Fruit fly (Drosophila melanogaster) whole organism, embryonic: ENCODE measurements around the gene Tom40.

Source experiments
- Atf3 ChIP-seq: fragments of 200-800 bp; sonication (Bioruptor generic); optimal IDR thresholded peaks from 3 replicates; lab custom pipeline; 2016; ENCODE audit warnings: missing biosample characterization, missing genetic modification characterization
- Bdp1 ChIP-seq: fragments of 200-800 bp; sonication (Bioruptor generic); optimal IDR thresholded peaks from 3 replicates; lab custom pipeline; 2016; ENCODE audit warnings: missing biosample characterization, missing genetic modification characterization
- CG11695 ChIP-seq: fragments of 200-800 bp; sonication (Bioruptor generic); IDR thresholded peaks from 3 replicates; pipeline ENCODE4 v1.3.6; 2022; ENCODE audit warnings: missing biosample characterization, missing genetic modification characterization
- CG12071 ChIP-seq: fragments of 200-800 bp; sonication (Bioruptor generic); optimal IDR thresholded peaks from 3 replicates; lab custom pipeline; 2018; ENCODE audit warnings: missing biosample characterization, mild to moderate bottlenecking, missing genetic modification characterization
- CG12155 ChIP-seq: fragments of 200-800 bp; sonication (Bioruptor generic); optimal IDR thresholded peaks from 3 replicates; lab custom pipeline; 2016; ENCODE audit warnings: missing biosample characterization, missing genetic modification characterization
- CG12942 ChIP-seq: fragments of 200-800 bp; sonication (Bioruptor generic); optimal IDR thresholded peaks from 3 replicates; lab custom pipeline; 2016; ENCODE audit warnings: missing biosample characterization, missing genetic modification characterization
- CG13123 ChIP-seq: fragments of 200-800 bp; sonication (Bioruptor generic); optimal IDR thresholded peaks from 2 replicates; lab custom pipeline; 2016; ENCODE audit warnings: missing biosample characterization, missing genetic modification characterization
- CG14965 ChIP-seq: fragments of 200-800 bp; sonication (Bioruptor generic); optimal IDR thresholded peaks from 2 replicates; lab custom pipeline; 2016; ENCODE audit warnings: missing biosample characterization, missing genetic modification characterization, borderline replicate concordance
- CG1647 ChIP-seq: fragments of 200-800 bp; sonication (Bioruptor generic); optimal IDR thresholded peaks from 3 replicates; lab custom pipeline; 2016; ENCODE audit warnings: missing biosample characterization, missing genetic modification characterization
- CG17361 ChIP-seq: fragments of 200-800 bp; sonication (Bioruptor generic); IDR thresholded peaks from 3 replicates; pipeline ENCODE4 v1.3.6; 2022; ENCODE audit warnings: missing biosample characterization, missing genetic modification characterization
- CG2129 ChIP-seq: fragments of 200-800 bp; sonication (Bioruptor generic); IDR thresholded peaks from 2 replicates; pipeline ENCODE4 v1.3.6; 2022; ENCODE audit warnings: missing biosample characterization, missing genetic modification characterization; ENCODE audit not compliant: partially characterized antibody
- CG30431 ChIP-seq: fragments of 200-800 bp; sonication (Bioruptor generic); optimal IDR thresholded peaks from 2 replicates; lab custom pipeline; 2017; ENCODE audit warnings: missing biosample characterization, missing genetic modification characterization
- CG33213 ChIP-seq: fragments of 200-800 bp; sonication (Bioruptor generic); optimal IDR thresholded peaks from 3 replicates; lab custom pipeline; 2016; ENCODE audit warnings: missing biosample characterization, missing genetic modification characterization
- CG34422 ChIP-seq: fragments of 200-800 bp; sonication (Bioruptor generic); IDR thresholded peaks from 3 replicates; pipeline ENCODE4 v1.3.6; 2022; ENCODE audit warnings: missing biosample characterization, missing genetic modification characterization
- CG3838 ChIP-seq: fragments of 200-800 bp; sonication (Bioruptor generic); optimal IDR thresholded peaks from 3 replicates; lab custom pipeline; 2016; ENCODE audit warnings: missing biosample characterization, missing genetic modification characterization
- CG4854 ChIP-seq: fragments of 200-800 bp; sonication (Bioruptor generic); optimal IDR thresholded peaks from 2 replicates; lab custom pipeline; 2016; ENCODE audit warnings: missing biosample characterization, missing genetic modification characterization, inconsistent platforms
- CG6272 ChIP-seq: fragments of 200-800 bp; sonication (Bioruptor generic); IDR thresholded peaks from 2 replicates; pipeline ENCODE4 v1.3.6; 2022; ENCODE audit warnings: missing biosample characterization, missing genetic modification characterization
- CG6683 ChIP-seq: fragments of 200-800 bp; sonication (Bioruptor generic); optimal IDR thresholded peaks from 2 replicates; lab custom pipeline; 2017; ENCODE audit warnings: missing biosample characterization, mild to moderate bottlenecking, missing genetic modification characterization, missing genetic modification reagents
- E2f1 ChIP-seq: fragments of 200-800 bp; sonication (Bioruptor generic); IDR thresholded peaks from 2 replicates; pipeline ENCODE4 v1.3.6; 2022; ENCODE audit warnings: missing biosample characterization, missing genetic modification characterization
- Fer1 ChIP-seq: fragments of 200-800 bp; sonication (Bioruptor generic); optimal IDR thresholded peaks from 2 replicates; lab custom pipeline; 2017; ENCODE audit warnings: missing biosample characterization, mild to moderate bottlenecking, missing genetic modification characterization
- HLHmδ ChIP-seq: fragments of 200-800 bp; sonication (Bioruptor generic); optimal IDR thresholded peaks from 2 replicates; lab custom pipeline; 2018; ENCODE audit warnings: missing biosample characterization, mild to moderate bottlenecking, missing genetic modification characterization, moderate library complexity
- Rx ChIP-seq: fragments of 200-800 bp; sonication (Bioruptor generic); IDR thresholded peaks from 2 replicates; pipeline ENCODE4 v1.3.6; 2022; ENCODE audit warnings: missing biosample characterization, missing genetic modification characterization
- Scr ChIP-seq: fragments of 200-800 bp; sonication (Bioruptor generic); IDR thresholded peaks from 2 replicates; pipeline ENCODE4 v1.3.6; 2022; ENCODE audit warnings: missing biosample characterization, missing genetic modification characterization; ENCODE audit not compliant: partially characterized antibody
- Sox102F ChIP-seq: fragments of 200-800 bp; sonication (Bioruptor generic); optimal IDR thresholded peaks from 2 replicates; lab custom pipeline; 2018; ENCODE audit warnings: missing biosample characterization, mild to moderate bottlenecking, missing genetic modification characterization, moderate library complexity
- Tbp ChIP-seq: fragments of >200 bp; optimal IDR thresholded peaks from 2 replicates; lab custom pipeline; 2018; ENCODE audit warnings: missing biosample characterization, missing genetic modification characterization
- amos ChIP-seq: fragments of 200-800 bp; sonication (Bioruptor generic); IDR thresholded peaks from 2 replicates; pipeline ENCODE4 v1.3.6; 2022; ENCODE audit warnings: missing biosample characterization, missing genetic modification characterization; ENCODE audit not compliant: partially characterized antibody
- cad ChIP-seq: fragments of >200 bp; optimal IDR thresholded peaks from 2 replicates; lab custom pipeline; 2017; ENCODE audit warnings: missing biosample characterization, missing genetic modification characterization
- cg ChIP-seq: fragments of 200-800 bp; sonication (Bioruptor generic); optimal IDR thresholded peaks from 3 replicates; lab custom pipeline; 2019; ENCODE audit warnings: missing biosample characterization, mild to moderate bottlenecking, missing genetic modification characterization, moderate library complexity
- dmrt99B ChIP-seq: fragments of 200-800 bp; sonication (Bioruptor generic); optimal IDR thresholded peaks from 2 replicates; lab custom pipeline; 2018; ENCODE audit warnings: missing biosample characterization, mild to moderate bottlenecking, missing genetic modification characterization, moderate library complexity
- emc ChIP-seq: fragments of 200-800 bp; sonication (Bioruptor generic); optimal IDR thresholded peaks from 2 replicates; lab custom pipeline; 2016; ENCODE audit warnings: missing biosample characterization, missing genetic modification characterization
- eyg ChIP-seq: fragments of 200-800 bp; sonication (Bioruptor generic); optimal IDR thresholded peaks from 3 replicates; lab custom pipeline; 2016; ENCODE audit warnings: missing biosample characterization, missing genetic modification characterization
- fd102C ChIP-seq: fragments of 200-800 bp; sonication (Bioruptor generic); optimal IDR thresholded peaks from 2 replicates; lab custom pipeline; 2018; ENCODE audit warnings: missing biosample characterization, mild to moderate bottlenecking, missing genetic modification characterization, moderate library complexity
- fru ChIP-seq: fragments of >200 bp; optimal IDR thresholded peaks from 2 replicates; lab custom pipeline; 2017
- ftz-f1 ChIP-seq: fragments of 200-800 bp; sonication (Bioruptor generic); optimal IDR thresholded peaks from 2 replicates; lab custom pipeline; 2016; ENCODE audit warnings: missing biosample characterization, missing genetic modification characterization
- gsb ChIP-seq: fragments of 200-800 bp; sonication (Bioruptor generic); IDR thresholded peaks from 2 replicates; pipeline ENCODE4 v1.3.6; 2022; ENCODE audit warnings: missing biosample characterization, missing genetic modification characterization
- jigr1 ChIP-seq: fragments of 200-800 bp; sonication (Bioruptor generic); IDR thresholded peaks from 3 replicates; pipeline ENCODE4 v1.3.6; 2022; ENCODE audit warnings: missing biosample characterization, missing genetic modification characterization
- klu ChIP-seq: fragments of 200-800 bp; sonication (Bioruptor generic); IDR thresholded peaks from 2 replicates; pipeline ENCODE4 v1.3.6; 2022; ENCODE audit warnings: missing biosample characterization, missing genetic modification characterization
- maf-S ChIP-seq: fragments of 200-800 bp; sonication (Bioruptor generic); optimal IDR thresholded peaks from 2 replicates; lab custom pipeline; 2016; ENCODE audit warnings: missing biosample characterization, missing genetic modification characterization
- mld ChIP-seq: fragments of 200-800 bp; sonication (Bioruptor generic); IDR thresholded peaks from 3 replicates; pipeline ENCODE4 v1.3.6; 2022; ENCODE audit warnings: missing biosample characterization, missing genetic modification characterization; ENCODE audit not compliant: partially characterized antibody
- nerfin-1 ChIP-seq: fragments of 200-800 bp; sonication (Bioruptor generic); optimal IDR thresholded peaks from 3 replicates; lab custom pipeline; 2019; ENCODE audit warnings: missing biosample characterization, mild to moderate bottlenecking, missing genetic modification characterization, moderate library complexity
- pan ChIP-seq, 4 experiments: fragments of >200 bp in 3 of 4; fragments of 200-800 bp in 1 of 4; sonication (Bioruptor generic) in 1 of 4; optimal IDR thresholded peaks in 3 of 4; IDR thresholded peaks in 1 of 4; 2 replicates each; pipeline versions ENCODE4 v1.3.6 to Lab custom; 2017 to 2022; ENCODE audit warnings: missing biosample characterization in 2 of 4, missing genetic modification characterization in 2 of 4, mixed read lengths in 1 of 4
- phol ChIP-seq: fragments of 200-800 bp; sonication (Bioruptor generic); optimal IDR thresholded peaks from 3 replicates; lab custom pipeline; 2018; ENCODE audit warnings: missing biosample characterization, mild to moderate bottlenecking, missing genetic modification characterization, moderate library complexity
- pita ChIP-seq: fragments of 200-800 bp; sonication (Bioruptor generic); optimal IDR thresholded peaks from 2 replicates; lab custom pipeline; 2017; ENCODE audit warnings: missing biosample characterization, mild to moderate bottlenecking, missing genetic modification characterization
- sisA ChIP-seq: fragments of 200-800 bp; sonication (Bioruptor generic); IDR thresholded peaks from 2 replicates; pipeline ENCODE4 v1.3.6; 2022; ENCODE audit warnings: missing biosample characterization, missing genetic modification characterization
- so ChIP-seq: fragments of 200-800 bp; sonication (Bioruptor generic); IDR thresholded peaks from 3 replicates; pipeline ENCODE4 v1.3.6; 2022; ENCODE audit warnings: missing biosample characterization, missing genetic modification characterization
- tap ChIP-seq: fragments of 200-800 bp; optimal IDR thresholded peaks from 3 replicates; lab custom pipeline; 2019; ENCODE audit warnings: missing biosample characterization, mild to moderate bottlenecking, missing genetic modification characterization, moderate library complexity
- toy ChIP-seq: fragments of 200-800 bp; sonication (Bioruptor generic); IDR thresholded peaks from 2 replicates; pipeline ENCODE4 v1.3.6; 2022; ENCODE audit warnings: missing biosample characterization, missing genetic modification characterization
- trh ChIP-seq: fragments of 200-800 bp; sonication (Bioruptor generic); optimal IDR thresholded peaks from 2 replicates; lab custom pipeline; 2016; ENCODE audit warnings: missing biosample characterization, missing genetic modification characterization
- ttk ChIP-seq: fragments of 200-800 bp; sonication (Bioruptor generic); IDR thresholded peaks from 2 replicates; pipeline ENCODE4 v2.1.2; 2022; ENCODE audit warnings: missing biosample characterization, missing genetic modification characterization

Gene Tom40

dm6 chrX:7706398-7707349, 30.0 kb upstream of the Tom40 start (continued):
- TF ChIP-seq Rx (GFP tag; lab: Robert Waterston, UW) (peak; percentile 94), CG14965 (GFP tag; lab: Kevin White, UChicago) (no peak), Sox102F (GFP tag; lab: Kevin White, UChicago) (peak; percentile 98), CG6683 (peak; percentile 96), dmrt99B (tag; lab: Kevin White, UChicago) (peak; percentile 99), Scr (GFP tag; lab: Robert Waterston, UW) (no peak), E2f1 (GFP tag; lab: Robert Waterston, UW) (peak; percentile 98), eyg (GFP tag; lab: Kevin White, UChicago) (peak; percentile 69), ftz-f1 (GFP tag; lab: Kevin White, UChicago) (no peak), CG34422 (peak; percentile 99), CG11695 (peak; percentile 98), CG12071 (GFP tag; lab: Kevin White, UChicago) (peak; percentile 97), phol (tag; lab: Kevin White, UChicago) (peak; percentile 96), gsb (GFP tag; lab: Robert Waterston, UW) (peak; percentile 98), CG30431 (GFP tag; lab: Kevin White, UChicago) (peak; percentile 91), Atf3 (peak; percentile 5), Bdp1 (GFP tag; lab: Kevin White, UChicago) (peak; percentile 66), pan (optimal IDR thresholded peaks at IDR 0.05; lab: Kevin White, UChicago) (no peak), pan (GFP tag; optimal IDR thresholded peaks at IDR 0.05 in 1 of 2, IDR thresholded peaks at IDR 0.05 in 1 of 2) (peak in 1 of 2 experiments; percentile 99), trh (GFP tag; lab: Kevin White, UChicago) (peak; percentile 85), jigr1 (GFP tag; lab: Robert Waterston, UW) (peak; percentile 95), CG2129 (no peak), CG3838 (GFP tag; lab: Kevin White, UChicago) (peak; percentile 88), CG13123 (GFP tag; lab: Kevin White, UChicago) (peak; percentile 92), toy (GFP tag; lab: Robert Waterston, UW) (peak; percentile 98), fd102C (GFP tag; lab: Kevin White, UChicago) (peak; percentile 60), nerfin-1 (tag; lab: Kevin White, UChicago) (peak; percentile 97), amos (GFP tag; lab: Robert Waterston, UW) (no peak; the same call in 1 of the 2 replicates), maf-S (GFP tag; lab: Kevin White, UChicago) (peak; percentile 40), CG33213 (GFP tag; lab: Kevin White, UChicago) (peak; percentile 41), sisA (GFP tag; lab: Robert Waterston, UW) (peak; percentile 98), fru (lab: Kevin White, UChicago) (no peak), so (GFP tag; lab: Robert Waterston, UW) (peak; percentile 97), cg (GFP tag; lab: Kevin White, UChicago) (peak; percentile 57), CG17361 (GFP tag; lab: Robert Waterston, UW) (peak; percentile 98), HLHmδ (GFP tag; lab: Kevin White, UChicago) (no peak), mld (GFP tag; lab: Robert Waterston, UW) (no peak), tap (tag; lab: Kevin White, UChicago) (peak; percentile 99), CG12155 (GFP tag; lab: Kevin White, UChicago) (peak; percentile 95), ttk (GFP tag; lab: Robert Waterston, UW) (peak; percentile 98), CG4854 (peak; percentile 87), klu (GFP tag; lab: Robert Waterston, UW) (peak; percentile 95), emc (GFP tag; lab: Kevin White, UChicago) (peak; percentile 85), CG6272 (GFP tag; lab: Robert Waterston, UW) (peak; percentile 97), CG12942 (GFP tag; lab: Kevin White, UChicago) (peak; percentile 95), cad (GFP tag; lab: Kevin White, UChicago) (no peak), Fer1 (peak; percentile 99), CG1647 (GFP tag; lab: Kevin White, UChicago) (peak; percentile 68), Tbp (GFP tag; lab: Kevin White, UChicago) (no peak), pita (GFP tag; lab: Kevin White, UChicago) (no peak)
